Fruit fly (Drosophila melanogaster): Measurements from ENCODE around the gene CG5274.

DNA sequence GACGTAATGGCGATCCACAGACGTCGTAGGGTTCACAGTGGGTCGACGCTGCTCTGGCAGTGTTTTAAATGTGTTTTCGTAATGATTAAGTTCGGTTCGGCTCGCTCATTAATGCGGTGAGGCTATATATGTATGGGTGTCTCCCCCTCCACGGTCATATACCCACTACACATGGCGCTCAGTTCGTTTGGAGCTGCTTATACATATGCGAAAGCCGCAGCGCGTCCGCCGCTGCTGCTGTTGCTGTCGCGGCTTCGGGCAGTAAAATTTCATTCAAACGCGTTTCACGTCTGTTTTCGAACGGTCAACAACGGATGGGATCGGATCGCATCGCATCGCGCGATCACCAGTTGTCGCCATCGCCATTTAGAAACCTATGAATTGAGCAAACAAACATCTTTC lies 41.5 kb downstream of the CG5274 start:
- TF ChIP-seq Meics (GFP tag; optimal IDR thresholded peaks at IDR 0.05) (no peak), Stat92E (GFP tag; optimal IDR thresholded peaks at IDR 0.05) (no peak), Optix (GFP tag; IDR thresholded peaks at IDR 0.05) (no peak), CG18476 (GFP tag; optimal IDR thresholded peaks at IDR 0.05) (no peak), H2.0 (GFP tag; IDR thresholded peaks at IDR 0.05) (no peak), ssp (GFP tag; IDR thresholded peaks at IDR 0.05) (no peak), CG4328 (GFP tag; optimal IDR thresholded peaks at IDR 0.05) (no peak), CG13624 (GFP tag; optimal IDR thresholded peaks at IDR 0.05) (no peak), CG12391 (tag; optimal IDR thresholded peaks at IDR 0.05) (no peak), Atf3 (GFP tag; optimal IDR thresholded peaks at IDR 0.05) (no peak)

Measured in whole organism, embryonic.